Worm (Caenorhabditis elegans) whole organism, L4 larva: ENCODE data around the gene srg-64.

Experiments
- F10B5.3 ChIP-seq: sonication (generic microtip); optimal IDR thresholded peaks from 2 replicates; lab custom pipeline; 2016; ENCODE audit warnings: mild to moderate bottlenecking, missing genetic modification characterization, missing compliant biosample characterization
- F26F4.8 ChIP-seq: fragments of 200-800 bp; sonication (Bioruptor generic); conservative IDR thresholded peaks from 2 replicates; pipeline ENCODE4 v1.3.6; 2022; ENCODE audit warnings: missing genetic modification characterization, missing compliant biosample characterization
- F49E8.2 ChIP-seq: sonication (generic microtip); optimal IDR thresholded peaks from 2 replicates; lab custom pipeline; 2016; ENCODE audit warnings: missing compliant biosample characterization, mild to moderate bottlenecking, missing genetic modification characterization, borderline replicate concordance
- T20F7.1 ChIP-seq: fragments of 200-800 bp; sonication (Bioruptor generic); optimal IDR thresholded peaks from 2 replicates; lab custom pipeline; 2018; ENCODE audit warnings: mild to moderate bottlenecking, missing genetic modification characterization, missing compliant biosample characterization
- Y48G9A.11 ChIP-seq: fragments of 200-800 bp; sonication (Bioruptor generic); IDR thresholded peaks from 2 replicates; pipeline ENCODE4 v1.3.6; 2022; ENCODE audit warnings: missing genetic modification reagents, missing genetic modification characterization, missing compliant biosample characterization
- ZK337.2 ChIP-seq: fragments of 200-800 bp; sonication (Bioruptor generic); IDR thresholded peaks from 2 replicates; pipeline ENCODE4 v1.3.6; 2022; ENCODE audit warnings: missing genetic modification reagents, missing genetic modification characterization, missing compliant biosample characterization
- ZK546.5 ChIP-seq, 2 experiments: sonication (generic microtip); optimal IDR thresholded peaks; 2 replicates each; lab custom pipeline; 2017; ENCODE audit warnings: missing biosample characterization in 2 of 2, missing genetic modification characterization in 2 of 2
- ama-1 ChIP-seq: fragments of 150-350 bp; optimal IDR thresholded peaks from 2 replicates; lab custom pipeline; 2014; ENCODE audit warnings: inconsistent platforms, mixed read lengths
- arid-1 ChIP-seq: fragments of 200-800 bp; sonication (Bioruptor generic); conservative IDR thresholded peaks from 2 replicates; pipeline ENCODE4 v1.3.6; 2022; ENCODE audit warnings: missing genetic modification reagents, missing genetic modification characterization, missing compliant biosample characterization
- attf-4 ChIP-seq: sonication (generic microtip); optimal IDR thresholded peaks from 3 replicates; lab custom pipeline; 2017; ENCODE audit warnings: missing biosample characterization, missing genetic modification characterization
- ceh-20 ChIP-seq: fragments of 200-800 bp; sonication (Bioruptor generic); IDR thresholded peaks from 2 replicates; pipeline ENCODE4 v1.3.6; 2022; ENCODE audit warnings: missing genetic modification reagents, missing genetic modification characterization, missing compliant biosample characterization
- ceh-62 ChIP-seq: sonication (generic microtip); optimal IDR thresholded peaks from 2 replicates; lab custom pipeline; 2017; ENCODE audit warnings: missing biosample characterization, missing genetic modification characterization
- ceh-82 ChIP-seq: sonication (generic microtip); optimal IDR thresholded peaks from 2 replicates; lab custom pipeline; 2017; ENCODE audit warnings: missing biosample characterization, missing genetic modification characterization
- ctbp-1 ChIP-seq: fragments of 200-800 bp; sonication (Bioruptor generic); IDR thresholded peaks from 2 replicates; pipeline ENCODE4 v1.3.6; 2022; ENCODE audit warnings: missing genetic modification reagents, missing genetic modification characterization, missing compliant biosample characterization
- daf-12 ChIP-seq: fragments of 150-350 bp; optimal IDR thresholded peaks from 2 replicates; lab custom pipeline; 2014; ENCODE audit warnings: missing biosample characterization, missing genetic modification reagents, missing genetic modification characterization
- daf-16 ChIP-seq, 3 experiments: sonication (generic microtip); optimal IDR thresholded peaks; 2 replicates each; lab custom pipeline; 2016 to 2017; ENCODE audit warnings: missing genetic modification characterization in 3 of 3, missing genetic modification reagents in 3 of 3, mild to moderate bottlenecking in 2 of 3, missing compliant biosample characterization in 2 of 3, missing biosample characterization in 1 of 3, moderate library complexity in 1 of 3
- daf-19 ChIP-seq: fragments of 200-800 bp; sonication (Bioruptor generic); conservative IDR thresholded peaks from 2 replicates; pipeline ENCODE4 v1.3.6; 2022; ENCODE audit warnings: missing genetic modification characterization, missing compliant biosample characterization
- daf-8 ChIP-seq: fragments of 200-800 bp; sonication (Bioruptor generic); IDR thresholded peaks from 2 replicates; pipeline ENCODE4 v1.3.6; 2022; ENCODE audit warnings: missing genetic modification characterization, missing compliant biosample characterization
- dmd-6 ChIP-seq: fragments of 200-800 bp; sonication (Bioruptor generic); IDR thresholded peaks from 2 replicates; pipeline ENCODE4 v1.3.6; 2022; ENCODE audit warnings: missing genetic modification reagents, missing genetic modification characterization, missing compliant biosample characterization
- dmd-8 ChIP-seq: fragments of 200-800 bp; sonication (Bioruptor generic); IDR thresholded peaks from 2 replicates; pipeline ENCODE4 v1.3.6; 2022; ENCODE audit warnings: missing genetic modification characterization, missing compliant biosample characterization
- duxl-1 ChIP-seq: sonication (generic microtip); optimal IDR thresholded peaks from 2 replicates; lab custom pipeline; 2016; ENCODE audit warnings: mild to moderate bottlenecking, missing genetic modification characterization, moderate library complexity, missing compliant biosample characterization; ENCODE audit not compliant: poor library complexity
- egl-43 ChIP-seq: fragments of 200-800 bp; sonication (Bioruptor generic); IDR thresholded peaks from 2 replicates; pipeline ENCODE4 v1.3.6; 2022; ENCODE audit warnings: missing genetic modification reagents, missing genetic modification characterization, missing compliant biosample characterization
- fkh-10 ChIP-seq: fragments of 150-350 bp; optimal IDR thresholded peaks from 2 replicates; lab custom pipeline; 2014; ENCODE audit warnings: missing biosample characterization, missing genetic modification reagents, missing genetic modification characterization
- hif-1 ChIP-seq, 2 experiments: sonication (generic microtip); optimal IDR thresholded peaks; 2 replicates each; lab custom pipeline; 2016 to 2017; ENCODE audit warnings: missing compliant biosample characterization in 2 of 2, missing genetic modification characterization in 2 of 2, missing genetic modification reagents in 2 of 2, missing genotype in 2 of 2, mild to moderate bottlenecking in 1 of 2
- lin-15B ChIP-seq: fragments of 150-350 bp; sonication (generic microtip); optimal IDR thresholded peaks from 3 replicates; lab custom pipeline; 2014; ENCODE audit warnings: missing biosample characterization, missing genetic modification characterization
- lin-29 ChIP-seq: fragments of 200-800 bp; sonication (Bioruptor generic); IDR thresholded peaks from 2 replicates; pipeline ENCODE4 v1.3.6; 2022; ENCODE audit warnings: missing genetic modification reagents, missing genetic modification characterization, missing compliant biosample characterization
- lin-38 ChIP-seq: fragments of 200-800 bp; sonication (Bioruptor generic); IDR thresholded peaks from 2 replicates; pipeline ENCODE4 v1.3.6; 2022; ENCODE audit warnings: missing genetic modification reagents, missing genetic modification characterization, missing compliant biosample characterization
- lin-39 ChIP-seq: fragments of 150-350 bp; optimal IDR thresholded peaks from 2 replicates; lab custom pipeline; 2014; ENCODE audit warnings: missing biosample characterization, missing genetic modification reagents, missing genetic modification characterization
- lsy-2 ChIP-seq, 2 experiments: fragments of 150-350 bp in 1 of 2; sonication (generic microtip) in 1 of 2; optimal IDR thresholded peaks; 2 replicates each; lab custom pipeline; 2014 to 2017; ENCODE audit warnings: missing biosample characterization in 2 of 2, missing genetic modification characterization in 2 of 2
- madf-9 ChIP-seq: fragments of 200-800 bp; sonication (Bioruptor generic); conservative IDR thresholded peaks from 2 replicates; pipeline ENCODE4 v1.3.6; 2022; ENCODE audit warnings: missing genetic modification reagents, missing genetic modification characterization, missing compliant biosample characterization
- mes-2 ChIP-seq: sonication (generic microtip); optimal IDR thresholded peaks from 2 replicates; lab custom pipeline; 2016; ENCODE audit warnings: missing genotype, mild to moderate bottlenecking, missing genetic modification characterization, missing compliant biosample characterization; ENCODE audit not compliant: poor library complexity, severe bottlenecking
- nhr-102 ChIP-seq: sonication (generic microtip); optimal IDR thresholded peaks from 2 replicates; lab custom pipeline; 2016; ENCODE audit warnings: mild to moderate bottlenecking, missing genetic modification characterization, moderate library complexity, missing compliant biosample characterization
- nhr-237 ChIP-seq: sonication (generic microtip); optimal IDR thresholded peaks from 2 replicates; lab custom pipeline; 2017; ENCODE audit warnings: missing biosample characterization, missing genetic modification characterization
- nhr-25 ChIP-seq: sonication (generic microtip); optimal IDR thresholded peaks from 2 replicates; lab custom pipeline; 2017; ENCODE audit warnings: missing genetic modification characterization, mild to moderate bottlenecking, missing compliant biosample characterization, antibody characterized with exemption, moderate library complexity, borderline replicate concordance; ENCODE audit not compliant: insufficient read depth
- nhr-28 ChIP-seq: fragments of 150-350 bp; optimal IDR thresholded peaks from 2 replicates; lab custom pipeline; 2014; ENCODE audit warnings: missing biosample characterization, missing genetic modification characterization
- nhr-6 ChIP-seq: fragments of 150-350 bp; optimal IDR thresholded peaks from 2 replicates; lab custom pipeline; 2014; ENCODE audit warnings: missing biosample characterization, missing genetic modification characterization
- nhr-77 ChIP-seq: fragments of 150-350 bp; optimal IDR thresholded peaks from 2 replicates; lab custom pipeline; 2014; ENCODE audit warnings: missing biosample characterization, missing genetic modification characterization
- pqm-1 ChIP-seq: sonication (generic microtip); optimal IDR thresholded peaks from 2 replicates; lab custom pipeline; 2017; ENCODE audit warnings: missing biosample characterization, missing genetic modification characterization
- set-16 ChIP-seq: fragments of 200-800 bp; sonication (Bioruptor generic); IDR thresholded peaks from 2 replicates; pipeline ENCODE4 v1.3.6; 2022; ENCODE audit warnings: missing genetic modification reagents, missing genetic modification characterization, missing compliant biosample characterization
- snpc-1.2 ChIP-seq: fragments of 200-800 bp; sonication (Bioruptor generic); IDR thresholded peaks from 2 replicates; pipeline ENCODE4 v1.3.6; 2022; ENCODE audit warnings: missing genetic modification reagents, missing genetic modification characterization, missing compliant biosample characterization
- tra-1 ChIP-seq: fragments of 200-800 bp; sonication (Bioruptor generic); IDR thresholded peaks from 2 replicates; pipeline ENCODE4 v1.3.6; 2022; ENCODE audit warnings: missing genetic modification reagents, missing genetic modification characterization, missing compliant biosample characterization
- unc-130 ChIP-seq: sonication (generic microtip); optimal IDR thresholded peaks from 2 replicates; lab custom pipeline; 2016; ENCODE audit warnings: missing genetic modification reagents, missing genetic modification characterization, missing compliant biosample characterization
- unc-39 ChIP-seq: sonication (generic microtip); optimal IDR thresholded peaks from 2 replicates; lab custom pipeline; 2017; ENCODE audit warnings: missing biosample characterization, missing genetic modification characterization
- unc-62 ChIP-seq, 3 experiments: fragments of 150-350 bp in 1 of 3; sonication (generic microtip); optimal IDR thresholded peaks in 2 of 3; peaks in 1 of 3; 1 replicate in 1 of 3; 2 replicates in 2 of 3; lab custom pipeline; 2014 to 2017; ENCODE audit warnings: missing biosample characterization in 3 of 3, missing genetic modification characterization in 3 of 3, missing genetic modification reagents in 3 of 3, missing genotype in 1 of 3
- zag-1 ChIP-seq: fragments of 150-350 bp; optimal IDR thresholded peaks from 2 replicates; lab custom pipeline; 2014; ENCODE audit warnings: missing biosample characterization, missing genetic modification characterization
- zfp-2 ChIP-seq: sonication (generic microtip); optimal IDR thresholded peaks from 2 replicates; lab custom pipeline; 2016; ENCODE audit warnings: mild to moderate bottlenecking, missing genetic modification characterization, missing compliant biosample characterization
- ztf-11 ChIP-seq: fragments of 150-350 bp; optimal IDR thresholded peaks from 2 replicates; lab custom pipeline; 2014; ENCODE audit warnings: missing biosample characterization, missing genetic modification characterization

The srg-64 gene

DNA sequence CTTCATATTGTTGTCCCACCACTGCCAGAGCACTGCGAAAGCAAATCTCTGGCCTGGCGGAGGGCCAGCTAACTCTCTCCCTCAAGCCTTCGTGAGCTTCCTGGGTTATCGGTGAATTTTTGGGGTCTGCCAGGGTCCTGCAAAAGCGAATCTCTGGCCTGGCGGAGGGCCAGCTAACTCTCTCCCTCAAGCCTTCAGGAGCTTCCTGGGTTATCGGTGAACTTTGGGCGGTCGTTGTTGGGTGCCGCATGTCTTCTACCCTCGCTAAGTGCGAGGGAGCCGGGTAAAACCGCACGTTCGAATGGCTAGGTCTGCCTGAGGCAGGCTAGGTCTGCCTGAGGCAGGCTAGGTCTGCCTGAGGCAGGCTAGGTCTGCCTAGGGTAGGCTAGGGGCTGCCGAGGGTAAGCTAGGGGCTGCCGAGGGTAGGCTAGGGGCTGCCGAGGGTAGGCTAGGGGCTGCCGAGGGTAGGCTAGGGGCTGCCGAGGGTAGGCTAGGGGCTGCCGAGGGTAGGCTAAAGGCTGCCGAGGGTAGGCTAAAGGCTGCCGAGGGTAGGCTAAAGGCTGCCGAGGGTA is 1.9 kb downstream of the srg-64 start:
- TF ChIP-seq egl-43 (GFP tag; lab: Robert Waterston, UW) = peak; percentile 20; the same call in 1 of the 2 replicates
- 0 out of 2 replicates have a peak, but pooled peaks have one; percentile 41 for TF ChIP-seq ctbp-1 (GFP tag; lab: Robert Waterston, UW)
- peak; percentile 97 for TF ChIP-seq set-16 (GFP tag; lab: Robert Waterston, UW)

DNA sequence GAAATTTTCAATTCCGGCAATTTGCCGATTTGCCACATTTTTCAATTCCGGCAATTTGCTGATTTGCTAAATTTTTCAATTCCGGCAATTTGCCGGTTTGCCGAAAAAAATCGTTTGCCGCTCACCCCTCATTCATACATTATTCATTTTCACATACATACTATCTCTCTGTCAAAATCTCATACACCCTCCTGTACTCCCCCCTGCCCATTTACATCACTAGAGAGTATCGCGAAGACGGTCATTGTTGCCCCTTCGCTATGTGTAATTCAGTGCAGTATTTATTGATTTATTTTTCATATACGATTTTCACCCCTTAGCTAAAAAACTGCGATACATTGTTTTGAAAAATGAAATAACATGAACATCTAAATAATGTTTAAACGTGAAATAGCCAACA is 4.0 kb downstream of the srg-64 start:
- TF ChIP-seq Y48G9A.11 (GFP tag; lab: Robert Waterston, UW) (no peak), nhr-77 (peak; percentile 91), attf-4 (no peak), madf-9 (GFP tag; lab: Robert Waterston, UW) (no peak), F49E8.2 (tag; lab: Kevin White, UChicago) (no peak), daf-8 (GFP tag; lab: Robert Waterston, UW) (no peak), nhr-28 (tag; lab: Kevin White, UChicago) (peak; percentile 80), dmd-6 (GFP tag; lab: Robert Waterston, UW) (peak; percentile 51), snpc-1.2 (GFP tag; lab: Robert Waterston, UW) (no peak), unc-130 (no peak), lin-38 (GFP tag; lab: Robert Waterston, UW) (no peak; the same call in 1 of the 2 replicates), zag-1 (tag; lab: Kevin White, UChicago) (no peak), F26F4.8 (no peak), ztf-11 (tag; lab: Kevin White, UChicago) (no peak), F10B5.3 (tag; lab: Kevin White, UChicago) (peak; percentile 94), lin-39 (tag; lab: Kevin White, UChicago) (no peak), set-16 (GFP tag; lab: Robert Waterston, UW) (no peak), tra-1 (no peak), mes-2 (peak; percentile 93), dmd-8 (GFP tag; lab: Robert Waterston, UW) (no peak), ceh-62 (tag; lab: Kevin White, UChicago) (no peak), nhr-6 (peak; percentile 76), daf-12 (no peak), ceh-20 (GFP tag; lab: Robert Waterston, UW) (peak; percentile 54; the same call in 1 of the 2 replicates), lsy-2 (tag; optimal IDR thresholded peaks at IDR 0.05; lab: Kevin White, UChicago) (peak; percentile 20 to 85), arid-1 (GFP tag; lab: Robert Waterston, UW) (no peak), unc-62 (GFP tag; optimal IDR thresholded peaks at IDR 0.05 in 1 of 2; lab: Kevin White, UChicago) (peak in 1 of 2 experiments; percentile 27), unc-62 (tag; optimal IDR thresholded peaks at IDR 0.05; lab: Kevin White, UChicago) (no peak), T20F7.1 (GFP tag; lab: Kevin White, UChicago) (no peak), daf-16 (GFP tag; optimal IDR thresholded peaks at IDR 0.05; lab: Kevin White, UChicago) (no peak), daf-16 (tag; optimal IDR thresholded peaks at IDR 0.05; lab: Kevin White, UChicago) (peak; percentile 67), ZK546.5 (tag; optimal IDR thresholded peaks at IDR 0.05; lab: Kevin White, UChicago) (no peak), unc-39 (no peak), nhr-237 (tag; lab: Kevin White, UChicago) (no peak), nhr-25 (tag; lab: Kevin White, UChicago) (peak; percentile 32), hif-1 (tag; optimal IDR thresholded peaks at IDR 0.05; lab: Kevin White, UChicago) (peak in 1 of 2 experiments; percentile 46), nhr-102 (tag; lab: Kevin White, UChicago) (peak; percentile 93), ZK337.2 (GFP tag; lab: Robert Waterston, UW) (no peak), ama-1 (lab: Kevin White, UChicago) (no peak), duxl-1 (tag; lab: Kevin White, UChicago) (peak; percentile 95), fkh-10 (GFP tag; lab: Kevin White, UChicago) (no peak), zfp-2 (tag; lab: Kevin White, UChicago) (no peak), pqm-1 (peak; percentile 58), lin-15B (tag; lab: Kevin White, UChicago) (no peak), ceh-82 (tag; lab: Kevin White, UChicago) (no peak), lin-29 (GFP tag; lab: Robert Waterston, UW) (peak; percentile 66; the same call in 1 of the 2 replicates), daf-19 (GFP tag; lab: Robert Waterston, UW) (no peak)
